Fruit fly (Drosophila melanogaster) whole organism, embryonic: ENCODE data around the gene CG14659.
A peak's percentile ranks its signal among the peaks of the same experiment; 100 is the strongest.

ENCODE experiments used
- Bdp1 ChIP-seq: fragments of 200-800 bp; sonication (Bioruptor generic); optimal IDR thresholded peaks from 3 replicates; lab custom pipeline; 2016; ENCODE audit warnings: missing biosample characterization, missing genetic modification characterization
- BtbVII ChIP-seq: fragments of 200-800 bp; sonication (Bioruptor generic); optimal IDR thresholded peaks from 3 replicates; lab custom pipeline; 2017; ENCODE audit warnings: missing biosample characterization, mild to moderate bottlenecking, missing genetic modification characterization
- CG10274 ChIP-seq: fragments of 200-800 bp; sonication (Bioruptor generic); optimal IDR thresholded peaks from 3 replicates; lab custom pipeline; 2017; ENCODE audit warnings: missing biosample characterization, mild to moderate bottlenecking, missing genetic modification characterization
- CG11085 ChIP-seq: fragments of 200-800 bp; sonication (Bioruptor generic); IDR thresholded peaks from 2 replicates; pipeline ENCODE4 v1.3.6; 2022; ENCODE audit warnings: missing biosample characterization, missing genetic modification characterization
- CG11398 ChIP-seq: fragments of 200-800 bp; sonication (Bioruptor generic); optimal IDR thresholded peaks from 2 replicates; lab custom pipeline; 2016; ENCODE audit warnings: missing biosample characterization, missing genetic modification characterization
- CG14965 ChIP-seq: fragments of 200-800 bp; sonication (Bioruptor generic); optimal IDR thresholded peaks from 2 replicates; lab custom pipeline; 2016; ENCODE audit warnings: missing biosample characterization, missing genetic modification characterization, borderline replicate concordance
- CG1529 ChIP-seq: fragments of 200-800 bp; sonication (Bioruptor generic); optimal IDR thresholded peaks from 3 replicates; lab custom pipeline; 2018; ENCODE audit warnings: missing biosample characterization, missing genetic modification characterization
- CG16813 ChIP-seq: fragments of 200-800 bp; sonication (Bioruptor generic); IDR thresholded peaks from 3 replicates; pipeline ENCODE4 v1.3.6; 2022; ENCODE audit warnings: missing biosample characterization, missing genetic modification characterization; ENCODE audit not compliant: partially characterized antibody
- CG17612 ChIP-seq: fragments of 200-800 bp; sonication (Bioruptor generic); IDR thresholded peaks from 2 replicates; pipeline ENCODE4 v1.3.6; 2022; ENCODE audit warnings: missing biosample characterization, missing genetic modification characterization
- CG18262 ChIP-seq: fragments of 200-800 bp; optimal IDR thresholded peaks from 3 replicates; lab custom pipeline; 2019; ENCODE audit warnings: missing biosample characterization, mild to moderate bottlenecking, missing genetic modification characterization, moderate library complexity
- CG2712 ChIP-seq: fragments of 200-800 bp; optimal IDR thresholded peaks from 3 replicates; lab custom pipeline; 2019; ENCODE audit warnings: missing biosample characterization, mild to moderate bottlenecking, missing genetic modification characterization, moderate library complexity
- CG2875 ChIP-seq: fragments of 200-800 bp; sonication (Bioruptor generic); optimal IDR thresholded peaks from 2 replicates; lab custom pipeline; 2017; ENCODE audit warnings: missing biosample characterization, mild to moderate bottlenecking, missing genetic modification characterization, missing genetic modification reagents
- CG32532 ChIP-seq: fragments of 200-800 bp; sonication (Bioruptor generic); IDR thresholded peaks from 2 replicates; pipeline ENCODE4 v1.3.6; 2022; ENCODE audit warnings: missing biosample characterization, missing genetic modification characterization
- CG4707 ChIP-seq: fragments of 200-800 bp; sonication (Bioruptor generic); optimal IDR thresholded peaks from 2 replicates; lab custom pipeline; 2018; ENCODE audit warnings: missing biosample characterization, mild to moderate bottlenecking, missing genetic modification characterization, moderate library complexity
- CG6791 ChIP-seq: fragments of 200-800 bp; sonication (Bioruptor generic); IDR thresholded peaks from 3 replicates; pipeline ENCODE4 v1.3.6; 2022; ENCODE audit warnings: missing biosample characterization, missing genetic modification characterization; ENCODE audit not compliant: partially characterized antibody
- CG7839 ChIP-seq: fragments of 200-800 bp; sonication (Bioruptor generic); optimal IDR thresholded peaks from 3 replicates; lab custom pipeline; 2018; ENCODE audit warnings: missing biosample characterization, mild to moderate bottlenecking, missing genetic modification characterization, moderate library complexity
- CG8765 ChIP-seq: fragments of 200-800 bp; sonication (Bioruptor generic); IDR thresholded peaks from 2 replicates; pipeline ENCODE4 v1.3.6; 2022; ENCODE audit warnings: missing biosample characterization, missing genetic modification characterization
- CG8944 ChIP-seq: fragments of 200-800 bp; sonication (Bioruptor generic); optimal IDR thresholded peaks from 3 replicates; lab custom pipeline; 2016; ENCODE audit warnings: missing biosample characterization, missing genetic modification characterization
- CG9215 ChIP-seq: fragments of 200-800 bp; sonication (Bioruptor generic); IDR thresholded peaks from 2 replicates; pipeline ENCODE4 v1.3.6; 2022; ENCODE audit warnings: missing biosample characterization, missing genetic modification characterization
- CG9609 ChIP-seq: fragments of 200-800 bp; sonication (Bioruptor generic); optimal IDR thresholded peaks from 3 replicates; lab custom pipeline; 2016; ENCODE audit warnings: missing biosample characterization, missing genetic modification characterization
- Dip2 ChIP-seq: fragments of 200-800 bp; sonication (Bioruptor generic); IDR thresholded peaks from 2 replicates; pipeline ENCODE4 v1.3.6; 2022; ENCODE audit warnings: missing biosample characterization, missing genetic modification characterization
- Doc2 ChIP-seq: fragments of 200-800 bp; sonication (Bioruptor generic); IDR thresholded peaks from 2 replicates; pipeline ENCODE4 v1.3.6; 2022; ENCODE audit warnings: missing biosample characterization, missing genetic modification characterization
- Doc3 ChIP-seq: fragments of 200-800 bp; sonication (Bioruptor generic); IDR thresholded peaks from 3 replicates; pipeline ENCODE4 v1.3.6; 2022; ENCODE audit warnings: missing biosample characterization, missing genetic modification characterization; ENCODE audit not compliant: partially characterized antibody
- HHEX ChIP-seq: fragments of 200-800 bp; sonication (Bioruptor generic); optimal IDR thresholded peaks from 3 replicates; lab custom pipeline; 2017; ENCODE audit warnings: missing biosample characterization, mild to moderate bottlenecking, missing genetic modification characterization, missing genetic modification reagents
- Hmr ChIP-seq: fragments of 200-800 bp; sonication (Bioruptor generic); optimal IDR thresholded peaks from 3 replicates; lab custom pipeline; 2017; ENCODE audit warnings: mild to moderate bottlenecking, missing biosample characterization, missing genetic modification reagents, missing genetic modification characterization
- Hmx ChIP-seq: fragments of 200-800 bp; sonication (Bioruptor generic); optimal IDR thresholded peaks from 2 replicates; lab custom pipeline; 2016; ENCODE audit warnings: missing biosample characterization, missing genetic modification characterization
- MTF-1 ChIP-seq: fragments of 200-800 bp; sonication (Bioruptor generic); optimal IDR thresholded peaks from 2 replicates; lab custom pipeline; 2018; ENCODE audit warnings: missing biosample characterization, mild to moderate bottlenecking, missing genetic modification characterization, borderline replicate concordance
- Nf-YA ChIP-seq: fragments of 200-800 bp; sonication (Bioruptor generic); IDR thresholded peaks from 2 replicates; pipeline ENCODE4 v1.3.6; 2022; ENCODE audit warnings: missing biosample characterization, missing genetic modification characterization
- Optix ChIP-seq: fragments of 200-800 bp; sonication (Bioruptor generic); IDR thresholded peaks from 3 replicates; pipeline ENCODE4 v1.3.6; 2022; ENCODE audit warnings: missing biosample characterization, missing genetic modification characterization
- Ptx1 ChIP-seq: fragments of 200-800 bp; sonication (Bioruptor generic); IDR thresholded peaks from 2 replicates; pipeline ENCODE4 v1.3.6; 2022; ENCODE audit warnings: missing biosample characterization, missing genetic modification characterization
- Stat92E ChIP-seq, 3 experiments: fragments of >200 bp in 2 of 3; fragments of 200-800 bp in 1 of 3; sonication (Bioruptor generic) in 1 of 3; optimal IDR thresholded peaks; 2 replicates each; lab custom pipeline; 2017 to 2019; ENCODE audit warnings: missing biosample characterization in 3 of 3, missing genetic modification characterization in 3 of 3, mild to moderate bottlenecking in 1 of 3, moderate library complexity in 1 of 3
- Taf1 ChIP-seq: fragments of 200-800 bp; sonication (Bioruptor generic); IDR thresholded peaks from 2 replicates; pipeline ENCODE4 v1.3.6; 2022; ENCODE audit warnings: missing biosample characterization, missing genetic modification characterization
- caup ChIP-seq: fragments of 200-800 bp; sonication (Bioruptor generic); optimal IDR thresholded peaks from 3 replicates; lab custom pipeline; 2017; ENCODE audit warnings: missing biosample characterization, mild to moderate bottlenecking, missing genetic modification characterization, moderate library complexity; ENCODE audit not compliant: severe bottlenecking
- dm ChIP-seq: fragments of 200-800 bp; sonication (Bioruptor generic); optimal IDR thresholded peaks from 3 replicates; lab custom pipeline; 2016; ENCODE audit warnings: missing biosample characterization, missing genetic modification characterization
- dmrt99B ChIP-seq: fragments of 200-800 bp; sonication (Bioruptor generic); optimal IDR thresholded peaks from 2 replicates; lab custom pipeline; 2018; ENCODE audit warnings: missing biosample characterization, mild to moderate bottlenecking, missing genetic modification characterization, moderate library complexity
- en ChIP-seq: fragments of 200-800 bp; sonication (Bioruptor generic); optimal IDR thresholded peaks from 2 replicates; lab custom pipeline; 2016; ENCODE audit warnings: missing biosample characterization, missing genetic modification characterization
- esg ChIP-seq: fragments of 200-800 bp; sonication (Bioruptor generic); conservative IDR thresholded peaks from 2 replicates; pipeline ENCODE4 v1.3.6; 2022; ENCODE audit warnings: missing biosample characterization, missing genetic modification characterization
- fu2 ChIP-seq: fragments of 200-800 bp; sonication (Bioruptor generic); optimal IDR thresholded peaks from 2 replicates; lab custom pipeline; 2016; ENCODE audit warnings: missing biosample characterization, missing genetic modification characterization
- grau ChIP-seq: fragments of 200-800 bp; optimal IDR thresholded peaks from 3 replicates; lab custom pipeline; 2019; ENCODE audit warnings: missing biosample characterization, mild to moderate bottlenecking, missing genetic modification characterization, moderate library complexity
- grn ChIP-seq: fragments of 200-800 bp; sonication (Bioruptor generic); optimal IDR thresholded peaks from 3 replicates; lab custom pipeline; 2017; ENCODE audit warnings: missing biosample characterization, missing genetic modification characterization
- gsb-n ChIP-seq: fragments of 200-800 bp; sonication (Bioruptor generic); optimal IDR thresholded peaks from 3 replicates; lab custom pipeline; 2018; ENCODE audit warnings: missing biosample characterization, mild to moderate bottlenecking, missing genetic modification characterization
- hkb ChIP-seq, 2 experiments: fragments of 200-800 bp in 1 of 2; fragments of >200 bp in 1 of 2; sonication (Bioruptor generic) in 1 of 2; IDR thresholded peaks in 1 of 2; optimal IDR thresholded peaks in 1 of 2; 2 replicates each; pipeline versions ENCODE4 v1.3.6 to Lab custom; 2017 to 2022; ENCODE audit warnings: missing biosample characterization in 1 of 2, missing genetic modification characterization in 1 of 2
- ken ChIP-seq: fragments of 200-800 bp; sonication (Bioruptor generic); IDR thresholded peaks from 3 replicates; pipeline ENCODE4 v1.3.6; 2022; ENCODE audit warnings: missing biosample characterization, missing genetic modification characterization
- luna ChIP-seq: fragments of 200-800 bp; sonication (Bioruptor generic); optimal IDR thresholded peaks from 2 replicates; lab custom pipeline; 2016; ENCODE audit warnings: missing biosample characterization, missing genetic modification characterization
- sens-2 ChIP-seq: fragments of 200-800 bp; sonication (Bioruptor generic); IDR thresholded peaks from 2 replicates; pipeline ENCODE4 v1.3.6; 2022; ENCODE audit warnings: missing biosample characterization, missing genetic modification characterization
- shn ChIP-seq: fragments of 200-800 bp; sonication (Bioruptor generic); optimal IDR thresholded peaks from 3 replicates; lab custom pipeline; 2016; ENCODE audit warnings: missing biosample characterization, missing genetic modification characterization
- ssp ChIP-seq: fragments of 200-800 bp; sonication (Bioruptor generic); IDR thresholded peaks from 2 replicates; pipeline ENCODE4 v1.3.6; 2022; ENCODE audit warnings: missing biosample characterization, missing genetic modification characterization
- toy ChIP-seq: fragments of 200-800 bp; sonication (Bioruptor generic); IDR thresholded peaks from 2 replicates; pipeline ENCODE4 v1.3.6; 2022; ENCODE audit warnings: missing biosample characterization, missing genetic modification characterization
- tx ChIP-seq: fragments of 200-800 bp; sonication (Bioruptor generic); optimal IDR thresholded peaks from 2 replicates; lab custom pipeline; 2016; ENCODE audit warnings: missing biosample characterization, missing genetic modification characterization
- wor ChIP-seq: fragments of 200-800 bp; sonication (Bioruptor generic); IDR thresholded peaks from 2 replicates; pipeline ENCODE4 v1.3.6; 2022; ENCODE audit warnings: missing biosample characterization, missing genetic modification characterization

The CG14659 gene

dm6 chr3R:4813172-4813716, 17.9 kb downstream of the CG14659 start (continued):
- TF ChIP-seq caup (GFP tag; lab: Kevin White, UChicago) (peak; percentile 69), shn (peak; percentile 13), dmrt99B (tag; lab: Kevin White, UChicago) (no peak), HHEX (GFP tag; lab: Kevin White, UChicago) (peak; percentile 63), wor (GFP tag; lab: Robert Waterston, UW) (no peak), CG1529 (GFP tag; lab: Kevin White, UChicago) (peak; percentile 78), CG8944 (GFP tag; lab: Kevin White, UChicago) (peak; percentile 10), Dip2 (GFP tag; lab: Robert Waterston, UW) (no peak), grau (tag; lab: Kevin White, UChicago) (peak; percentile 42), tx (GFP tag; lab: Kevin White, UChicago) (no peak), CG8765 (GFP tag; lab: Robert Waterston, UW) (no peak), CG10274 (GFP tag; lab: Kevin White, UChicago) (no peak), sens-2 (peak; percentile 48; the same call in 1 of the 2 replicates), CG9609 (peak; percentile 6), esg (GFP tag; lab: Robert Waterston, UW) (no peak), en (GFP tag; lab: Kevin White, UChicago) (peak; percentile 45), ssp (peak; percentile 98), luna (GFP tag; lab: Kevin White, UChicago) (no peak), toy (no peak), ken (GFP tag; lab: Robert Waterston, UW) (peak; percentile 67; the same call in 2 of the 3 replicates), BtbVII (GFP tag; lab: Kevin White, UChicago) (peak; percentile 77), CG2712 (tag; lab: Kevin White, UChicago) (peak; percentile 71), CG6791 (peak; percentile 78), CG7839 (tag; lab: Kevin White, UChicago) (no peak), Bdp1 (GFP tag; lab: Kevin White, UChicago) (peak; percentile 29), hkb (optimal IDR thresholded peaks at IDR 0.05; lab: Kevin White, UChicago) (no peak), hkb (GFP tag; IDR thresholded peaks at IDR 0.05; lab: Robert Waterston, UW) (peak; percentile 33; the same call in 1 of the 2 replicates), MTF-1 (GFP tag; lab: Kevin White, UChicago) (peak; percentile 83), CG14965 (GFP tag; lab: Kevin White, UChicago) (no peak), CG9215 (GFP tag; lab: Robert Waterston, UW) (no peak), CG16813 (peak; percentile 79), CG2875 (GFP tag; lab: Kevin White, UChicago) (peak; percentile 80), Stat92E (GFP tag; optimal IDR thresholded peaks at IDR 0.05; lab: Kevin White, UChicago) (peak in 1 of 3 experiments; percentile 29), Taf1 (GFP tag; lab: Robert Waterston, UW) (no peak), CG4707 (GFP tag; lab: Kevin White, UChicago) (peak; percentile 79), gsb-n (tag; lab: Kevin White, UChicago) (peak; percentile 59), dm (peak; percentile 5), CG32532 (peak; percentile 67), Nf-YA (GFP tag; lab: Robert Waterston, UW) (peak; percentile 49), Hmr (GFP tag; lab: Kevin White, UChicago) (peak; percentile 62), fu2 (GFP tag; lab: Kevin White, UChicago) (no peak), CG11398 (GFP tag; lab: Kevin White, UChicago) (peak; percentile 1), CG18262 (peak; percentile 68), Doc3 (GFP tag; lab: Robert Waterston, UW) (peak; percentile 50; the same call in 1 of the 3 replicates), Ptx1 (peak; percentile 71), Optix (GFP tag; lab: Robert Waterston, UW) (no peak), grn (GFP tag; lab: Kevin White, UChicago) (peak; percentile 51), Doc2 (GFP tag; lab: Robert Waterston, UW) (no peak), CG17612 (GFP tag; lab: Robert Waterston, UW) (no peak), CG11085 (GFP tag; lab: Robert Waterston, UW) (no peak), Hmx (no peak)
